Worm (Caenorhabditis elegans) whole organism, L4/young adult: ENCODE data around the gene hrg-7.

ENCODE experiments used
- W03F9.2 ChIP-seq: fragments of 150-350 bp; optimal IDR thresholded peaks from 2 replicates; lab custom pipeline; 2014; ENCODE audit warnings: missing biosample characterization, missing genetic modification characterization
- dao-5 ChIP-seq: sonication (generic microtip); optimal IDR thresholded peaks from 2 replicates; lab custom pipeline; 2016; ENCODE audit warnings: missing genotype, missing genetic modification characterization, moderate library complexity, missing compliant biosample characterization
- him-1 ChIP-seq: sonication (generic microtip); optimal IDR thresholded peaks from 2 replicates; lab custom pipeline; 2016; ENCODE audit warnings: missing genotype, missing genetic modification reagents, missing genetic modification characterization, missing compliant biosample characterization

ce11 chrV:12749558-12749957 is 7.7 kb downstream of the hrg-7 start:
- TF ChIP-seq W03F9.2 (tag; lab: Kevin White, UChicago) = no peak
- TF ChIP-seq him-1 (tag; lab: Kevin White, UChicago) = no peak
- TF ChIP-seq dao-5 (tag; lab: Kevin White, UChicago) = no peak
